Fruit fly (Drosophila melanogaster): ENCODE data around the gene drm.

drm gene

dm6 chr2L:3583405-3584295 lies 44.6 kb downstream of the drm start:
- TF ChIP-seq CG17801 (GFP tag; optimal IDR thresholded peaks at IDR 0.05; ENCODE audit: partially characterized antibody) = no peak

- TF ChIP-seq CG17801 (GFP tag; optimal IDR thresholded peaks at IDR 0.05; ENCODE audit: partially characterized antibody) = no peak
These were observed 45.2 kb downstream of the drm start for dm6 chr2L:3584296-3584671.

dm6 chr2L:3585318-3585717 lies 46.3 kb downstream of the drm start:
- no peak for TF ChIP-seq CG17801 (GFP tag; optimal IDR thresholded peaks at IDR 0.05; ENCODE audit: partially characterized antibody)

- TF ChIP-seq CG17801 (GFP tag; optimal IDR thresholded peaks at IDR 0.05; ENCODE audit: partially characterized antibody) = no peak
These were observed 48.2 kb downstream of the drm start for dm6 chr2L:3587286-3587685.

- TF ChIP-seq CG17801 (GFP tag; optimal IDR thresholded peaks at IDR 0.05; ENCODE audit: partially characterized antibody) = no peak
These were observed 49.1 kb downstream of the drm start for dm6 chr2L:3587907-3588733.

- no peak for TF ChIP-seq CG17801 (GFP tag; optimal IDR thresholded peaks at IDR 0.05; ENCODE audit: partially characterized antibody)
These were observed 49.8 kb downstream of the drm start for dm6 chr2L:3588841-3589240.

- TF ChIP-seq CG17801 (GFP tag; optimal IDR thresholded peaks at IDR 0.05; ENCODE audit: partially characterized antibody) = no peak
These were observed 51.8 kb downstream of the drm start for dm6 chr2L:3590797-3591196.

- TF ChIP-seq CG17801 (GFP tag; optimal IDR thresholded peaks at IDR 0.05; ENCODE audit: partially characterized antibody) = no peak
These were observed 55.0 kb downstream of the drm start for dm6 chr2L:3594000-3594399.

dm6 chr2L:3594629-3595028 lies 55.6 kb downstream of the drm start:
- TF ChIP-seq CG17801 (GFP tag; optimal IDR thresholded peaks at IDR 0.05; ENCODE audit: partially characterized antibody) = no peak

dm6 chr2L:3597126-3597525 lies 58.1 kb downstream of the drm start:
- no peak for TF ChIP-seq CG17801 (GFP tag; optimal IDR thresholded peaks at IDR 0.05; ENCODE audit: partially characterized antibody)

Data from ovary, adult (tissue).